Fruit fly (Drosophila melanogaster): ENCODE measurements around the gene beta-Spec.

beta-Spec gene

DNA sequence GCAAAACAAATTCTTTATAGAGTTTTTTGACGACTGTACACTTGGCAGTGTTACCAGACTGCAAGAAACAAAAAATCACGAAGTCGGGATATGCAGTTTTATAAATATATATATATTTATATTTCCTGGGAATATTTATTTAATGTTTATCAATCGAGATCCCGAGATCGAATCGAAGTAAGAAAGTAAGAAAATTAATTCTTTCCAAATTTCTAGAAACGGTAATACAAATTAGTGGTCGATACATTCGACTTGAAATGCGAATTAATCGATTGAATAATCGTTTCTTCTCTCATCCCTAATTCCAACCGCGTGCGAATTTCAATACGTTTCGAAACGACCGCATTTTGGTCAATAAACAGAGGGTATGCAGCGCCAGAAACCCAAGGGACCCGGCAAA lies 21.2 kb upstream of the beta-Spec start, which contains the start of the genes CG8289 and CG5800 (continued):
- TF ChIP-seq CG11504 (tag; optimal IDR thresholded peaks at IDR 0.05) (no peak), HLH54F (GFP tag; optimal IDR thresholded peaks at IDR 0.05) (no peak), CG2712 (tag; optimal IDR thresholded peaks at IDR 0.05) (peak; percentile 63), seq (GFP tag; IDR thresholded peaks at IDR 0.05) (no peak), rib (GFP tag; IDR thresholded peaks at IDR 0.05) (no peak), trem (tag; optimal IDR thresholded peaks at IDR 0.05) (peak; percentile 89), tx (GFP tag; optimal IDR thresholded peaks at IDR 0.05) (no peak), ewg (GFP tag; optimal IDR thresholded peaks at IDR 0.05) (no peak), CG11398 (GFP tag; optimal IDR thresholded peaks at IDR 0.05) (no peak), Jarid2 (GFP tag; optimal IDR thresholded peaks at IDR 0.05) (no peak), shn (GFP tag; optimal IDR thresholded peaks at IDR 0.05) (no peak), CG4617 (GFP tag; optimal IDR thresholded peaks at IDR 0.05; ENCODE audit: borderline replicate concordance) (peak; percentile 2), YL-1 (GFP tag; optimal IDR thresholded peaks at IDR 0.05) (peak; percentile 84), Drgx (GFP tag; IDR thresholded peaks at IDR 0.05) (no peak), dati (GFP tag; IDR thresholded peaks at IDR 0.05) (no peak), CG16779 (GFP tag; IDR thresholded peaks at IDR 0.05) (no peak), cg (GFP tag; optimal IDR thresholded peaks at IDR 0.05) (no peak), emc (GFP tag; optimal IDR thresholded peaks at IDR 0.05) (no peak), CG3407 (GFP tag; optimal IDR thresholded peaks at IDR 0.05) (no peak), en (GFP tag; optimal IDR thresholded peaks at IDR 0.05) (no peak), tgo (GFP tag; IDR thresholded peaks at IDR 0.05) (no peak), CG9215 (GFP tag; IDR thresholded peaks at IDR 0.05) (no peak), CG17912 (GFP tag; optimal IDR thresholded peaks at IDR 0.05) (no peak), cad (GFP tag; optimal IDR thresholded peaks at IDR 0.05) (no peak), unpg (GFP tag; optimal IDR thresholded peaks at IDR 0.05) (no peak), HLHmδ (GFP tag; optimal IDR thresholded peaks at IDR 0.05) (no peak), Nf-YA (GFP tag; IDR thresholded peaks at IDR 0.05) (no peak), CG15514 (GFP tag; optimal IDR thresholded peaks at IDR 0.05) (no peak), Usf (GFP tag; optimal IDR thresholded peaks at IDR 0.05) (no peak), CG11723 (GFP tag; optimal IDR thresholded peaks at IDR 0.05) (no peak), B-H1 (GFP tag; IDR thresholded peaks at IDR 0.05) (no peak), insv (GFP tag; optimal IDR thresholded peaks at IDR 0.05) (no peak), CG10654 (GFP tag; optimal IDR thresholded peaks at IDR 0.05) (no peak), BtbVII (GFP tag; optimal IDR thresholded peaks at IDR 0.05) (no peak), Bteb2 (GFP tag; optimal IDR thresholded peaks at IDR 0.05) (no peak), sqz (GFP tag; optimal IDR thresholded peaks at IDR 0.05) (no peak), z (GFP tag; IDR thresholded peaks at IDR 0.05) (no peak), Aef1 (GFP tag; IDR thresholded peaks at IDR 0.05) (no peak), sc (optimal IDR thresholded peaks at IDR 0.05) (no peak), sc (GFP tag; optimal IDR thresholded peaks at IDR 0.05) (no peak), CG8478 (optimal IDR thresholded peaks at IDR 0.05) (no peak), ERR (GFP tag; optimal IDR thresholded peaks at IDR 0.05) (no peak), Lim3 (GFP tag; IDR thresholded peaks at IDR 0.05) (no peak), gfzf (GFP tag; optimal IDR thresholded peaks at IDR 0.05) (peak; percentile 59), CG10274 (GFP tag; optimal IDR thresholded peaks at IDR 0.05) (no peak), CG8290 (GFP tag; optimal IDR thresholded peaks at IDR 0.05) (no peak), CG8290 (tag; optimal IDR thresholded peaks at IDR 0.05) (no peak), CG13287 (GFP tag; IDR thresholded peaks at IDR 0.05; ENCODE audit: partially characterized antibody) (peak; percentile 83), Bgb (GFP tag; IDR thresholded peaks at IDR 0.05; ENCODE audit: partially characterized antibody) (peak; percentile 47), CG2116 (GFP tag; optimal IDR thresholded peaks at IDR 0.05) (peak; percentile 65), CG34376 (GFP tag; optimal IDR thresholded peaks at IDR 0.05) (no peak), PHDP (tag; optimal IDR thresholded peaks at IDR 0.05) (no peak), pum (GFP tag; optimal IDR thresholded peaks at IDR 0.05) (no peak)
